1 fruit fly cellular context compared by ENCODE assay signal in the genomic region with DNA sequence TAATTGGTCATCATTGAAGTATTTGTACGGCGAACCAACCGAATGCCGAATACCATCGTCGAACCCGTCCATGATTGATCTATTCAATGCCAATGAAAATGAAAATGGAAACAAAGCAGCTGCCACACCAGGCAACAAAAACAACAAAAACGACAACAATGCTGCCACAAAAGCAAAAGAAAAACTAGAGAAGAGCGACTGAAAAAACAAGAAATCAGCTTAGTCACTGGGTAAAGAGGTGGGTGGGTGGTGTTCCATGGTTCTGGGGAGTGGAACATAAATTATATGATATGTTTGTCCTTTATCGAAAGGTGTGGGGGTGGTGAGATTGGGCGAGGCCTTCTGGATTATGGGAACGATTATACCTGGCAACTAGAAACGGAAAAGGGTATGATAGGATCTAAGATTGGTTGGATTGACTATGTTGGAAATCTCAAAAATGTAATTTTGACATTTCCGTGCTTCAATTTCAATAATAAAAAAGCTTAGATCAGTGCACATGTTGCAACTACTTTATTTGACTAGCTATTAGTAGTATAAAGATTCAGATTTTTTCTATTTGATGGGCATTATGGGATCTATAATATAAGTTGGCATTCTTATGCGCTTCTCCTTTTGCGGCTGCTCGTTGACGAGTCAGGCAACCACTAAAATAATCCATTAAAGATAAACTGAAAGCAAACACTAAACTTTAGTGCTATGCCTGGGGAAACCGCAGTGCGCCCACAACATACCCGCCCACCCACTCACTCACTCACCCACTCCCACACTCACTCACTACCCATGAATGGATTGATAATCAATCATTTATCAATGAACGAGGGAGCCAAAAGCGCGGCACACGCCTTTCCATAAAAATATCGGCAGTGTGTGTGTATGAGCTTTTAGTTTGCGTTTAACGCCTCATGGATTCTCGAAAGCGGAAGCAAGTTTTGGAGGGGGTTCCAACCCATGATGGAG.
A peak's percentile ranks its signal among the peaks of the same experiment; 100 is the strongest.
TF ChIP-seq lines count a peak whose summit lies in the region.

No protein-coding gene starts in this region.

TF ChIP-seq in whole organism, embryonic, 481 proteins besides CTCF, POLR2A, EP300 and RAD21 (continued from another document and continues in another):
- TF ChIP-seq CG12391 (tag; optimal IDR thresholded peaks at IDR 0.05; lab: Kevin White, UChicago) (peak; percentile 23), NfI (GFP tag; optimal IDR thresholded peaks at IDR 0.05; lab: Kevin White, UChicago) (peak; percentile 11), CG2712 (tag; optimal IDR thresholded peaks at IDR 0.05; lab: Kevin White, UChicago) (peak; percentile 28), Blimp-1 (GFP tag; optimal IDR thresholded peaks at IDR 0.05; lab: Kevin White, UChicago) (peak; percentile 21), BtbVII (GFP tag; optimal IDR thresholded peaks at IDR 0.05; lab: Kevin White, UChicago) (no peak), CG9817 (tag; optimal IDR thresholded peaks at IDR 0.05; lab: Kevin White, UChicago) (no peak), vvl (GFP tag; IDR thresholded peaks at IDR 0.05; lab: Robert Waterston, UW) (no peak), Pdp1 (GFP tag; optimal IDR thresholded peaks at IDR 0.05; lab: Kevin White, UChicago) (no peak), CG2129 (GFP tag; IDR thresholded peaks at IDR 0.05; lab: Robert Waterston, UW; ENCODE audit: partially characterized antibody) (no peak), ken (GFP tag; IDR thresholded peaks at IDR 0.05; lab: Robert Waterston, UW) (0 out of 3 replicates have a peak, but pooled peaks have one; percentile 49), Sox102F (GFP tag; optimal IDR thresholded peaks at IDR 0.05; lab: Kevin White, UChicago) (peak; percentile 46), CG7271 (tag; optimal IDR thresholded peaks at IDR 0.05; lab: Kevin White, UChicago) (no peak), bsh (GFP tag; optimal IDR thresholded peaks at IDR 0.05; lab: Kevin White, UChicago) (peak in 1 of 2 experiments; percentile 52), CG33213 (GFP tag; optimal IDR thresholded peaks at IDR 0.05; lab: Kevin White, UChicago) (no peak), CG11247 (GFP tag; IDR thresholded peaks at IDR 0.05; lab: Robert Waterston, UW) (no peak), CG7357 (GFP tag; IDR thresholded peaks at IDR 0.05; lab: Robert Waterston, UW) (no peak), so (GFP tag; IDR thresholded peaks at IDR 0.05; lab: Robert Waterston, UW) (no peak), CG4617 (GFP tag; optimal IDR thresholded peaks at IDR 0.05; lab: Kevin White, UChicago; ENCODE audit: borderline replicate concordance) (no peak), BEAF-32 (GFP tag; optimal IDR thresholded peaks at IDR 0.05; lab: Kevin White, UChicago) (no peak), zf30C (GFP tag; optimal IDR thresholded peaks at IDR 0.05; lab: Kevin White, UChicago) (no peak), Ets97D (GFP tag; optimal IDR thresholded peaks at IDR 0.05; lab: Kevin White, UChicago) (no peak), CG1603 (tag; optimal IDR thresholded peaks at IDR 0.05; lab: Kevin White, UChicago) (no peak), ac (GFP tag; optimal IDR thresholded peaks at IDR 0.05; lab: Kevin White, UChicago) (no peak), Stat92E (GFP tag; optimal IDR thresholded peaks at IDR 0.05; lab: Kevin White, UChicago) (no peak), Dip2 (GFP tag; IDR thresholded peaks at IDR 0.05; lab: Robert Waterston, UW) (no peak), oc (tag; optimal IDR thresholded peaks at IDR 0.05; lab: Kevin White, UChicago) (no peak), Ets65A (GFP tag; lab: Kevin White, UChicago) (no peak), CG17385 (GFP tag; optimal IDR thresholded peaks at IDR 0.05; lab: Kevin White, UChicago) (peak; percentile 1), wdn (GFP tag; IDR thresholded peaks at IDR 0.05; lab: Robert Waterston, UW) (no peak), sr (GFP tag; IDR thresholded peaks at IDR 0.05; lab: Robert Waterston, UW) (peak; percentile 97), Chrac-16 (GFP tag; optimal IDR thresholded peaks at IDR 0.05; lab: Kevin White, UChicago) (no peak), schlank (tag; optimal IDR thresholded peaks at IDR 0.05; lab: Kevin White, UChicago) (no peak), CG6272 (GFP tag; IDR thresholded peaks at IDR 0.05; lab: Robert Waterston, UW) (no peak), CG6765 (GFP tag; optimal IDR thresholded peaks at IDR 0.05; lab: Kevin White, UChicago) (no peak), abd-A (tag; optimal IDR thresholded peaks at IDR 0.05; lab: Kevin White, UChicago) (no peak), nau (GFP tag; optimal IDR thresholded peaks at IDR 0.05; lab: Kevin White, UChicago) (peak; percentile 68), Meics (GFP tag; optimal IDR thresholded peaks at IDR 0.05; lab: Kevin White, UChicago) (no peak), al (GFP tag; IDR thresholded peaks at IDR 0.05; lab: Robert Waterston, UW) (no peak), CG33557 (GFP tag; optimal IDR thresholded peaks at IDR 0.05; lab: Kevin White, UChicago) (no peak), CG2120 (GFP tag; optimal IDR thresholded peaks at IDR 0.05; lab: Kevin White, UChicago) (no peak), CG7987 (GFP tag; optimal IDR thresholded peaks at IDR 0.05; lab: Kevin White, UChicago) (no peak), dmrt11E (tag; optimal IDR thresholded peaks at IDR 0.05; lab: Kevin White, UChicago) (no peak), Hr78 (GFP tag; optimal IDR thresholded peaks at IDR 0.05; lab: Kevin White, UChicago) (no peak), dpn (GFP tag; optimal IDR thresholded peaks at IDR 0.05; lab: Kevin White, UChicago) (no peak), wek (GFP tag; optimal IDR thresholded peaks at IDR 0.05; lab: Kevin White, UChicago) (no peak), C15 (GFP tag; IDR thresholded peaks at IDR 0.05; lab: Robert Waterston, UW) (no peak), odd (GFP tag; optimal IDR thresholded peaks at IDR 0.05; lab: Kevin White, UChicago) (no peak), nom (GFP tag; optimal IDR thresholded peaks at IDR 0.05; lab: Kevin White, UChicago) (no peak), Dp (GFP tag; optimal IDR thresholded peaks at IDR 0.05; lab: Kevin White, UChicago) (no peak), ftz-f1 (GFP tag; optimal IDR thresholded peaks at IDR 0.05; lab: Kevin White, UChicago) (no peak), CG4820 (GFP tag; optimal IDR thresholded peaks at IDR 0.05; lab: Kevin White, UChicago) (peak; percentile 11), CG15479 (GFP tag; optimal IDR thresholded peaks at IDR 0.05; lab: Kevin White, UChicago) (no peak), toy (GFP tag; IDR thresholded peaks at IDR 0.05; lab: Robert Waterston, UW) (no peak), zfh2 (GFP tag; optimal IDR thresholded peaks at IDR 0.05; lab: Kevin White, UChicago) (no peak), Aef1 (GFP tag; IDR thresholded peaks at IDR 0.05; lab: Robert Waterston, UW) (no peak), Hr39 (optimal IDR thresholded peaks at IDR 0.05; lab: Kevin White, UChicago) (no peak), Vsx1 (GFP tag; optimal IDR thresholded peaks at IDR 0.05; lab: Kevin White, UChicago) (no peak), chif (GFP tag; optimal IDR thresholded peaks at IDR 0.05; lab: Kevin White, UChicago) (peak in 1 of 2 experiments; percentile 18), CG4424 (GFP tag; optimal IDR thresholded peaks at IDR 0.05; lab: Kevin White, UChicago) (no peak), CG12299 (tag; optimal IDR thresholded peaks at IDR 0.05; lab: Kevin White, UChicago) (no peak), hkb (optimal IDR thresholded peaks at IDR 0.05; lab: Kevin White, UChicago) (no peak), hkb (GFP tag; IDR thresholded peaks at IDR 0.05; lab: Robert Waterston, UW) (no peak), Max (GFP tag; optimal IDR thresholded peaks at IDR 0.05; lab: Kevin White, UChicago) (no peak), Dll (GFP tag; IDR thresholded peaks at IDR 0.05; lab: Robert Waterston, UW; ENCODE audit: partially characterized antibody) (no peak), mam (GFP tag; optimal IDR thresholded peaks at IDR 0.05; lab: Kevin White, UChicago) (no peak), Xbp1 (GFP tag; optimal IDR thresholded peaks at IDR 0.05; lab: Kevin White, UChicago) (no peak), B-H1 (GFP tag; IDR thresholded peaks at IDR 0.05; lab: Robert Waterston, UW) (no peak), GATAe (GFP tag; conservative IDR thresholded peaks at IDR 0.05; lab: Robert Waterston, UW) (no peak), sob (GFP tag; IDR thresholded peaks at IDR 0.05; lab: Robert Waterston, UW) (no peak), mld (GFP tag; IDR thresholded peaks at IDR 0.05; lab: Robert Waterston, UW; ENCODE audit: partially characterized antibody) (no peak), CG7556 (GFP tag; optimal IDR thresholded peaks at IDR 0.05; lab: Kevin White, UChicago) (peak; percentile 11), ci (GFP tag; IDR thresholded peaks at IDR 0.05; lab: Robert Waterston, UW) (0 out of 3 replicates have a peak, but pooled peaks have one; percentile 42), CG18476 (GFP tag; optimal IDR thresholded peaks at IDR 0.05; lab: Kevin White, UChicago) (no peak), esg (GFP tag; conservative IDR thresholded peaks at IDR 0.05; lab: Robert Waterston, UW) (peak; percentile 39; the same call in 1 of the 2 replicates), sna (GFP tag; IDR thresholded peaks at IDR 0.05; lab: Robert Waterston, UW; ENCODE audit: partially characterized antibody) (no peak), nerfin-1 (tag; optimal IDR thresholded peaks at IDR 0.05; lab: Kevin White, UChicago) (no peak), ro (GFP tag; IDR thresholded peaks at IDR 0.05; lab: Robert Waterston, UW) (no peak), Tbp (GFP tag; optimal IDR thresholded peaks at IDR 0.05; lab: Kevin White, UChicago) (no peak), Rx (GFP tag; IDR thresholded peaks at IDR 0.05; lab: Robert Waterston, UW) (no peak), croc (GFP tag; conservative IDR thresholded peaks at IDR 0.05; lab: Robert Waterston, UW) (no peak), CG10274 (GFP tag; optimal IDR thresholded peaks at IDR 0.05; lab: Kevin White, UChicago) (no peak), Hr51 (GFP tag; optimal IDR thresholded peaks at IDR 0.05; lab: Kevin White, UChicago) (peak in 1 of 2 experiments; percentile 33), CG3838 (GFP tag; optimal IDR thresholded peaks at IDR 0.05; lab: Kevin White, UChicago) (no peak), B-H2 (GFP tag; optimal IDR thresholded peaks at IDR 0.05; lab: Kevin White, UChicago) (no peak), CG11456 (GFP tag; IDR thresholded peaks at IDR 0.05; lab: Robert Waterston, UW) (no peak), NK7.1 (GFP tag; optimal IDR thresholded peaks at IDR 0.05; lab: Kevin White, UChicago) (no peak), CG12219 (GFP tag; optimal IDR thresholded peaks at IDR 0.05; lab: Kevin White, UChicago) (peak; percentile 0), HLH3B (GFP tag; IDR thresholded peaks at IDR 0.05; lab: Robert Waterston, UW) (0 out of 2 replicates have a peak, but pooled peaks have one; percentile 25), CG3407 (GFP tag; optimal IDR thresholded peaks at IDR 0.05; lab: Kevin White, UChicago) (no peak), CG1233 (GFP tag; optimal IDR thresholded peaks at IDR 0.05; lab: Kevin White, UChicago) (no peak), Nf-YA (GFP tag; IDR thresholded peaks at IDR 0.05; lab: Robert Waterston, UW) (no peak), CG14860 (GFP tag; IDR thresholded peaks at IDR 0.05; lab: Robert Waterston, UW; ENCODE audit: partially characterized antibody) (no peak), CG12236 (GFP tag; optimal IDR thresholded peaks at IDR 0.05; lab: Kevin White, UChicago) (no peak), NC2β (GFP tag; optimal IDR thresholded peaks at IDR 0.05; lab: Kevin White, UChicago) (no peak), Awh (GFP tag; IDR thresholded peaks at IDR 0.05; lab: Robert Waterston, UW) (no peak), Rfx (GFP tag; IDR thresholded peaks at IDR 0.05; lab: Robert Waterston, UW) (0 out of 2 replicates have a peak, but pooled peaks have one; percentile 20), en (GFP tag; optimal IDR thresholded peaks at IDR 0.05; lab: Kevin White, UChicago) (no peak), Abd-B (GFP tag; optimal IDR thresholded peaks at IDR 0.05; lab: Kevin White, UChicago) (peak; percentile 5), Nf-YC (tag; optimal IDR thresholded peaks at IDR 0.05; lab: Kevin White, UChicago) (no peak), CG6254 (GFP tag; optimal IDR thresholded peaks at IDR 0.05; lab: Kevin White, UChicago) (no peak), ash1 (GFP tag; optimal IDR thresholded peaks at IDR 0.05; lab: Kevin White, UChicago) (no peak), chn (GFP tag; optimal IDR thresholded peaks at IDR 0.05; lab: Kevin White, UChicago) (no peak), gcm (GFP tag; optimal IDR thresholded peaks at IDR 0.05; lab: Kevin White, UChicago) (no peak), CG4854 (GFP tag; optimal IDR thresholded peaks at IDR 0.05; lab: Kevin White, UChicago) (no peak), Spps (tag; optimal IDR thresholded peaks at IDR 0.05; lab: Kevin White, UChicago) (no peak), CG30431 (GFP tag; optimal IDR thresholded peaks at IDR 0.05; lab: Kevin White, UChicago) (no peak), onecut (GFP tag; IDR thresholded peaks at IDR 0.05; lab: Robert Waterston, UW) (no peak), btn (GFP tag; optimal IDR thresholded peaks at IDR 0.05; lab: Kevin White, UChicago) (no peak), CG17361 (GFP tag; IDR thresholded peaks at IDR 0.05; lab: Robert Waterston, UW) (peak; percentile 63; the same call in 2 of the 3 replicates), ap (GFP tag; IDR thresholded peaks at IDR 0.05; lab: Robert Waterston, UW) (no peak), CG6689 (GFP tag; IDR thresholded peaks at IDR 0.05; lab: Robert Waterston, UW) (no peak), Bdp1 (GFP tag; optimal IDR thresholded peaks at IDR 0.05; lab: Kevin White, UChicago) (no peak), Sox100B (GFP tag; optimal IDR thresholded peaks at IDR 0.05; lab: Kevin White, UChicago) (no peak), fru (optimal IDR thresholded peaks at IDR 0.05; lab: Kevin White, UChicago) (no peak), Sry-δ (GFP tag; optimal IDR thresholded peaks at IDR 0.05; lab: Kevin White, UChicago) (no peak), disco-r (GFP tag; optimal IDR thresholded peaks at IDR 0.05; lab: Kevin White, UChicago) (no peak), Kr (GFP tag; optimal IDR thresholded peaks at IDR 0.05; lab: Kevin White, UChicago) (no peak), HLH4C (GFP tag; IDR thresholded peaks at IDR 0.05; lab: Robert Waterston, UW; ENCODE audit: partially characterized antibody) (no peak), CG30403 (GFP tag; optimal IDR thresholded peaks at IDR 0.05; lab: Kevin White, UChicago) (peak; percentile 41), CG13424 (tag; optimal IDR thresholded peaks at IDR 0.05; lab: Kevin White, UChicago) (peak; percentile 24), CG7839 (tag; optimal IDR thresholded peaks at IDR 0.05; lab: Kevin White, UChicago) (peak; percentile 26), CG9932 (GFP tag; IDR thresholded peaks at IDR 0.05; lab: Robert Waterston, UW) (no peak), sc (optimal IDR thresholded peaks at IDR 0.05; lab: Kevin White, UChicago) (no peak), sc (GFP tag; optimal IDR thresholded peaks at IDR 0.05; lab: Kevin White, UChicago) (no peak), unpg (GFP tag; optimal IDR thresholded peaks at IDR 0.05; lab: Kevin White, UChicago) (peak; percentile 14)
